Fruit fly (Drosophila melanogaster) whole organism, embryonic: Measurements from ENCODE around the gene Prp3.

Experiments used
- CG11093 ChIP-seq: fragments of 200-800 bp; sonication (Bioruptor generic); IDR thresholded peaks from 3 replicates; pipeline ENCODE4 v1.3.6; 2022; ENCODE audit warnings: missing biosample characterization, missing genetic modification characterization
- CG12942 ChIP-seq: fragments of 200-800 bp; sonication (Bioruptor generic); optimal IDR thresholded peaks from 3 replicates; lab custom pipeline; 2016; ENCODE audit warnings: missing biosample characterization, missing genetic modification characterization
- CG14710 ChIP-seq: fragments of 200-800 bp; sonication (Bioruptor generic); optimal IDR thresholded peaks from 3 replicates; lab custom pipeline; 2019; ENCODE audit warnings: missing biosample characterization, mild to moderate bottlenecking, missing genetic modification characterization, moderate library complexity
- CG14860 ChIP-seq: fragments of 200-800 bp; sonication (Bioruptor generic); IDR thresholded peaks from 3 replicates; pipeline ENCODE4 v1.3.6; 2022; ENCODE audit warnings: missing biosample characterization, missing genetic modification characterization; ENCODE audit not compliant: partially characterized antibody
- CG15073 ChIP-seq: fragments of 200-800 bp; sonication (Bioruptor generic); optimal IDR thresholded peaks from 2 replicates; lab custom pipeline; 2016; ENCODE audit warnings: missing biosample characterization, missing genetic modification characterization
- CG1603 ChIP-seq: fragments of 200-800 bp; sonication (Bioruptor generic); optimal IDR thresholded peaks from 2 replicates; lab custom pipeline; 2019; ENCODE audit warnings: missing biosample characterization, mild to moderate bottlenecking, missing genetic modification characterization, moderate library complexity
- CG17568 ChIP-seq: fragments of 200-800 bp; sonication (Bioruptor generic); optimal IDR thresholded peaks from 2 replicates; lab custom pipeline; 2018; ENCODE audit warnings: missing biosample characterization, mild to moderate bottlenecking, missing genetic modification characterization, moderate library complexity
- CG17912 ChIP-seq: fragments of 200-800 bp; sonication (Bioruptor generic); optimal IDR thresholded peaks from 2 replicates; lab custom pipeline; 2018; ENCODE audit warnings: missing biosample characterization, mild to moderate bottlenecking, missing genetic modification characterization
- CG2120 ChIP-seq: fragments of 200-800 bp; sonication (Bioruptor generic); optimal IDR thresholded peaks from 3 replicates; lab custom pipeline; 2016; ENCODE audit warnings: missing biosample characterization, missing genetic modification characterization
- CG2129 ChIP-seq: fragments of 200-800 bp; sonication (Bioruptor generic); IDR thresholded peaks from 2 replicates; pipeline ENCODE4 v1.3.6; 2022; ENCODE audit warnings: missing biosample characterization, missing genetic modification characterization; ENCODE audit not compliant: partially characterized antibody
- CG30403 ChIP-seq: fragments of 200-800 bp; sonication (Bioruptor generic); optimal IDR thresholded peaks from 3 replicates; lab custom pipeline; 2016; ENCODE audit warnings: missing biosample characterization, missing genetic modification characterization
- CG33213 ChIP-seq: fragments of 200-800 bp; sonication (Bioruptor generic); optimal IDR thresholded peaks from 3 replicates; lab custom pipeline; 2016; ENCODE audit warnings: missing biosample characterization, missing genetic modification characterization
- CG3847 ChIP-seq: fragments of 200-800 bp; sonication (Bioruptor generic); IDR thresholded peaks from 2 replicates; pipeline ENCODE4 v1.3.6; 2022; ENCODE audit warnings: missing biosample characterization, missing genetic modification characterization
- CG5953 ChIP-seq: fragments of 200-800 bp; sonication (Bioruptor generic); IDR thresholded peaks from 2 replicates; pipeline ENCODE4 v1.3.6; 2022; ENCODE audit warnings: missing biosample characterization, missing genetic modification characterization
- CG7987 ChIP-seq: fragments of 200-800 bp; sonication (Bioruptor generic); optimal IDR thresholded peaks from 2 replicates; lab custom pipeline; 2018; ENCODE audit warnings: missing biosample characterization, mild to moderate bottlenecking, missing genetic modification characterization, moderate library complexity
- CG8281 ChIP-seq: fragments of 200-800 bp; sonication (Bioruptor generic); optimal IDR thresholded peaks from 2 replicates; lab custom pipeline; 2018; ENCODE audit warnings: missing biosample characterization, mild to moderate bottlenecking, missing genetic modification characterization, moderate library complexity
- CG9727 ChIP-seq: fragments of 200-800 bp; sonication (Bioruptor generic); optimal IDR thresholded peaks from 3 replicates; lab custom pipeline; 2017; ENCODE audit warnings: missing biosample characterization, mild to moderate bottlenecking, missing genetic modification characterization
- Dbx ChIP-seq: fragments of 200-800 bp; sonication (Bioruptor generic); IDR thresholded peaks from 3 replicates; pipeline ENCODE4 v1.3.6; 2022; ENCODE audit warnings: missing biosample characterization, missing genetic modification characterization
- Doc3 ChIP-seq: fragments of 200-800 bp; sonication (Bioruptor generic); IDR thresholded peaks from 3 replicates; pipeline ENCODE4 v1.3.6; 2022; ENCODE audit warnings: missing biosample characterization, missing genetic modification characterization; ENCODE audit not compliant: partially characterized antibody
- Eip74EF ChIP-seq, 2 experiments: fragments of 200-800 bp in 1 of 2; fragments of >200 bp in 1 of 2; sonication (Bioruptor generic) in 1 of 2; optimal IDR thresholded peaks; 2 replicates each; lab custom pipeline; 2017 to 2019; ENCODE audit warnings: missing biosample characterization in 2 of 2, missing genetic modification characterization in 2 of 2, mild to moderate bottlenecking in 1 of 2, moderate library complexity in 1 of 2
- Lim3 ChIP-seq: fragments of 200-800 bp; sonication (Bioruptor generic); IDR thresholded peaks from 2 replicates; pipeline ENCODE4 v1.3.6; 2022; ENCODE audit warnings: missing biosample characterization, missing genetic modification characterization
- NfI ChIP-seq: fragments of 200-800 bp; sonication (Bioruptor generic); optimal IDR thresholded peaks from 3 replicates; lab custom pipeline; 2018; ENCODE audit warnings: missing biosample characterization, mild to moderate bottlenecking, missing genetic modification characterization, moderate library complexity
- Spps ChIP-seq: fragments of 200-800 bp; sonication (Bioruptor generic); optimal IDR thresholded peaks from 2 replicates; lab custom pipeline; 2018; ENCODE audit warnings: missing biosample characterization, mild to moderate bottlenecking, missing genetic modification characterization
- Sry-β ChIP-seq: fragments of 200-800 bp; sonication (Bioruptor generic); optimal IDR thresholded peaks from 2 replicates; lab custom pipeline; 2018; ENCODE audit warnings: missing biosample characterization, mild to moderate bottlenecking, missing genetic modification characterization, moderate library complexity
- Tbp ChIP-seq: fragments of >200 bp; optimal IDR thresholded peaks from 2 replicates; lab custom pipeline; 2018; ENCODE audit warnings: missing biosample characterization, missing genetic modification characterization
- ap ChIP-seq: fragments of 200-800 bp; sonication (Bioruptor generic); IDR thresholded peaks from 2 replicates; pipeline ENCODE4 v1.3.6; 2022; ENCODE audit warnings: missing biosample characterization, missing genetic modification characterization
- ase ChIP-seq: fragments of 200-800 bp; sonication (Bioruptor generic); IDR thresholded peaks from 3 replicates; pipeline ENCODE4 v1.3.6; 2022; ENCODE audit warnings: missing biosample characterization, missing genetic modification characterization
- ato ChIP-seq: fragments of 200-800 bp; sonication (Bioruptor generic); IDR thresholded peaks from 2 replicates; pipeline ENCODE4 v1.3.6; 2022; ENCODE audit warnings: missing biosample characterization, missing genetic modification characterization; ENCODE audit not compliant: partially characterized antibody
- cg ChIP-seq: fragments of 200-800 bp; sonication (Bioruptor generic); optimal IDR thresholded peaks from 3 replicates; lab custom pipeline; 2019; ENCODE audit warnings: missing biosample characterization, mild to moderate bottlenecking, missing genetic modification characterization, moderate library complexity
- chif ChIP-seq, 2 experiments: fragments of 200-800 bp; sonication (Bioruptor generic); optimal IDR thresholded peaks; 3 replicates each; lab custom pipeline; 2016; ENCODE audit warnings: missing biosample characterization in 2 of 2, missing genetic modification characterization in 2 of 2
- chn ChIP-seq: fragments of 200-800 bp; sonication (Bioruptor generic); optimal IDR thresholded peaks from 2 replicates; lab custom pipeline; 2016; ENCODE audit warnings: missing biosample characterization, missing genetic modification characterization
- crp ChIP-seq, 2 experiments: fragments of 200-800 bp; sonication (Bioruptor generic); optimal IDR thresholded peaks; 2 replicates in 1 of 2; 3 replicates in 1 of 2; lab custom pipeline; 2017; ENCODE audit warnings: missing biosample characterization in 2 of 2, missing genetic modification characterization in 2 of 2, mild to moderate bottlenecking in 1 of 2, moderate library complexity in 1 of 2
- esg ChIP-seq: fragments of 200-800 bp; sonication (Bioruptor generic); conservative IDR thresholded peaks from 2 replicates; pipeline ENCODE4 v1.3.6; 2022; ENCODE audit warnings: missing biosample characterization, missing genetic modification characterization
- ewg ChIP-seq: fragments of 200-800 bp; sonication (Bioruptor generic); optimal IDR thresholded peaks from 3 replicates; lab custom pipeline; 2017; ENCODE audit warnings: mild to moderate bottlenecking, missing biosample characterization, missing genetic modification reagents, missing genetic modification characterization
- exex ChIP-seq: fragments of 200-800 bp; sonication (Bioruptor generic); optimal IDR thresholded peaks from 4 replicates; lab custom pipeline; 2018; ENCODE audit warnings: missing biosample characterization, mild to moderate bottlenecking, missing genetic modification characterization, moderate library complexity
- fd102C ChIP-seq: fragments of 200-800 bp; sonication (Bioruptor generic); optimal IDR thresholded peaks from 2 replicates; lab custom pipeline; 2018; ENCODE audit warnings: missing biosample characterization, mild to moderate bottlenecking, missing genetic modification characterization, moderate library complexity
- gcm2 ChIP-seq: fragments of 200-800 bp; sonication (Bioruptor generic); optimal IDR thresholded peaks from 2 replicates; lab custom pipeline; 2016; ENCODE audit warnings: missing biosample characterization, missing genetic modification characterization
- gfzf ChIP-seq: fragments of 200-800 bp; sonication (Bioruptor generic); optimal IDR thresholded peaks from 2 replicates; lab custom pipeline; 2016; ENCODE audit warnings: missing biosample characterization, mild to moderate bottlenecking, missing genetic modification characterization, moderate library complexity
- gt ChIP-seq: fragments of 200-800 bp; sonication (Bioruptor generic); IDR thresholded peaks from 2 replicates; pipeline ENCODE4 v1.3.6; 2022; ENCODE audit warnings: missing biosample characterization, missing genetic modification characterization
- her ChIP-seq: fragments of 200-800 bp; sonication (Bioruptor generic); optimal IDR thresholded peaks from 2 replicates; lab custom pipeline; 2016; ENCODE audit warnings: missing biosample characterization, missing genetic modification characterization
- insv ChIP-seq, 2 experiments: fragments of 200-800 bp; sonication (Bioruptor generic); optimal IDR thresholded peaks; 3 replicates each; lab custom pipeline; 2016 to 2018; ENCODE audit warnings: missing biosample characterization in 2 of 2, missing genetic modification characterization in 2 of 2
- ken ChIP-seq: fragments of 200-800 bp; sonication (Bioruptor generic); IDR thresholded peaks from 3 replicates; pipeline ENCODE4 v1.3.6; 2022; ENCODE audit warnings: missing biosample characterization, missing genetic modification characterization
- nau ChIP-seq: fragments of 200-800 bp; sonication (Bioruptor generic); optimal IDR thresholded peaks from 3 replicates; lab custom pipeline; 2017; ENCODE audit warnings: missing biosample characterization, mild to moderate bottlenecking, missing genetic modification characterization, missing genetic modification reagents
- nerfin-1 ChIP-seq: fragments of 200-800 bp; sonication (Bioruptor generic); optimal IDR thresholded peaks from 3 replicates; lab custom pipeline; 2019; ENCODE audit warnings: missing biosample characterization, mild to moderate bottlenecking, missing genetic modification characterization, moderate library complexity
- p53 ChIP-seq: fragments of 200-800 bp; sonication (Bioruptor generic); optimal IDR thresholded peaks from 2 replicates; lab custom pipeline; 2016; ENCODE audit warnings: missing biosample characterization, missing genetic modification characterization
- schlank ChIP-seq: fragments of 200-800 bp; sonication (Bioruptor generic); optimal IDR thresholded peaks from 2 replicates; lab custom pipeline; 2018; ENCODE audit warnings: missing biosample characterization, mild to moderate bottlenecking, missing genetic modification characterization
- slp2 ChIP-seq: fragments of 200-800 bp; sonication (Bioruptor generic); optimal IDR thresholded peaks from 2 replicates; lab custom pipeline; 2016; ENCODE audit warnings: missing biosample characterization, missing genetic modification characterization
- twi ChIP-seq: fragments of 200-800 bp; optimal IDR thresholded peaks from 2 replicates; lab custom pipeline; 2019; ENCODE audit warnings: missing biosample characterization, mild to moderate bottlenecking, missing genetic modification characterization, moderate library complexity
- vnd ChIP-seq: fragments of 200-800 bp; sonication (Bioruptor generic); IDR thresholded peaks from 3 replicates; pipeline ENCODE4 v1.3.6; 2022; ENCODE audit warnings: missing biosample characterization, missing genetic modification characterization; ENCODE audit not compliant: partially characterized antibody
- vvl ChIP-seq: fragments of 200-800 bp; sonication (Bioruptor generic); IDR thresholded peaks from 2 replicates; pipeline ENCODE4 v1.3.6; 2022; ENCODE audit warnings: missing biosample characterization, missing genetic modification characterization

The Prp3 gene

dm6 chr3L:19895556-19895995, 14.5 kb upstream of the Prp3 start (continued):
- TF ChIP-seq Doc3 (GFP tag; lab: Robert Waterston, UW), result peak; percentile 25; the same call in 1 of the 3 replicates
- TF ChIP-seq CG33213 (GFP tag; lab: Kevin White, UChicago), result no peak
- TF ChIP-seq CG9727 (GFP tag; lab: Kevin White, UChicago), result peak; percentile 27
- no peak for TF ChIP-seq ewg (GFP tag; lab: Kevin White, UChicago)
- no peak for TF ChIP-seq CG2120 (GFP tag; lab: Kevin White, UChicago)
- TF ChIP-seq p53 (GFP tag; lab: Kevin White, UChicago), result no peak
- TF ChIP-seq her, result peak; percentile 39
- no peak for TF ChIP-seq chif (GFP tag; optimal IDR thresholded peaks at IDR 0.05; lab: Kevin White, UChicago)
- no peak for TF ChIP-seq CG12942 (GFP tag; lab: Kevin White, UChicago)
- no peak for TF ChIP-seq Sry-β (GFP tag; lab: Kevin White, UChicago)
- TF ChIP-seq NfI, result no peak
- no peak for TF ChIP-seq Lim3 (GFP tag; lab: Robert Waterston, UW)
- TF ChIP-seq CG14860 (GFP tag; lab: Robert Waterston, UW), result no peak
- TF ChIP-seq Spps, result no peak
- TF ChIP-seq twi (tag; lab: Kevin White, UChicago), result peak; percentile 30
- TF ChIP-seq CG2129 (GFP tag; lab: Robert Waterston, UW), result no peak
- TF ChIP-seq CG5953, result no peak
- no peak for TF ChIP-seq fd102C
- no peak for TF ChIP-seq exex (tag; lab: Kevin White, UChicago)
- TF ChIP-seq ato (GFP tag; lab: Robert Waterston, UW), result no peak
- TF ChIP-seq insv (GFP tag; optimal IDR thresholded peaks at IDR 0.05; lab: Kevin White, UChicago), result peak in 1 of 2 experiments; percentile 5
- no peak for TF ChIP-seq esg (GFP tag; lab: Robert Waterston, UW)
- TF ChIP-seq vvl (GFP tag; lab: Robert Waterston, UW), result peak; percentile 27; the same call in 1 of the 2 replicates
- TF ChIP-seq vnd (GFP tag; lab: Robert Waterston, UW), result no peak
- TF ChIP-seq gt (GFP tag; lab: Robert Waterston, UW), result no peak
- TF ChIP-seq CG3847 (GFP tag; lab: Robert Waterston, UW), result 0 out of 2 replicates have a peak, but pooled peaks have one; percentile 7
- no peak for TF ChIP-seq slp2 (GFP tag; lab: Kevin White, UChicago)
- peak; percentile 91 for TF ChIP-seq cg (GFP tag; lab: Kevin White, UChicago)
- TF ChIP-seq gcm2 (GFP tag; lab: Kevin White, UChicago), result no peak
- no peak for TF ChIP-seq gfzf
- TF ChIP-seq CG1603 (tag; lab: Kevin White, UChicago), result no peak
- no peak for TF ChIP-seq Eip74EF (GFP tag; optimal IDR thresholded peaks at IDR 0.05; lab: Kevin White, UChicago)
- TF ChIP-seq schlank (tag; lab: Kevin White, UChicago), result no peak
- TF ChIP-seq CG15073 (GFP tag; lab: Kevin White, UChicago), result no peak
- TF ChIP-seq CG7987 (GFP tag; lab: Kevin White, UChicago), result peak; percentile 9
- no peak for TF ChIP-seq CG17912 (GFP tag; lab: Kevin White, UChicago)
- TF ChIP-seq Dbx (GFP tag; lab: Robert Waterston, UW), result 0 out of 3 replicates have a peak, but pooled peaks have one; percentile 54
- no peak for TF ChIP-seq CG14710 (tag; lab: Kevin White, UChicago)
- TF ChIP-seq Tbp, result no peak
- TF ChIP-seq ap, result no peak
- TF ChIP-seq nau (GFP tag; lab: Kevin White, UChicago), result no peak
- no peak for TF ChIP-seq CG8281 (tag; lab: Kevin White, UChicago)
- no peak for TF ChIP-seq CG30403 (GFP tag; lab: Kevin White, UChicago)
- no peak for TF ChIP-seq CG17568 (GFP tag; lab: Kevin White, UChicago)
- TF ChIP-seq CG11093 (GFP tag; lab: Robert Waterston, UW), result no peak
- no peak for TF ChIP-seq chn
- no peak for TF ChIP-seq nerfin-1 (tag; lab: Kevin White, UChicago)
- TF ChIP-seq ken, result no peak
- TF ChIP-seq crp (GFP tag; optimal IDR thresholded peaks at IDR 0.05; lab: Kevin White, UChicago), result peak in 1 of 2 experiments; percentile 51
- TF ChIP-seq ase (GFP tag; lab: Robert Waterston, UW), result no peak
